Fruit fly (Drosophila melanogaster) whole organism, prepupa: ENCODE data around the gene CG14561.

Source experiments
- CG4318 ChIP-seq: fragments of 200-800 bp; sonication (Bioruptor generic); optimal IDR thresholded peaks from 3 replicates; lab custom pipeline; 2017; ENCODE audit warnings: missing biosample characterization, mild to moderate bottlenecking, missing genetic modification characterization
- CG6808 ChIP-seq: fragments of 200-800 bp; sonication (Bioruptor generic); optimal IDR thresholded peaks from 3 replicates; lab custom pipeline; 2017; ENCODE audit warnings: missing biosample characterization, missing genetic modification characterization, mild to moderate bottlenecking, moderate library complexity, missing genetic modification reagents
- Gug ChIP-seq: fragments of 200-800 bp; sonication (Bioruptor generic); IDR thresholded peaks from 2 replicates; pipeline ENCODE4 v1.3.6; 2022; ENCODE audit warnings: missing biosample characterization, missing genetic modification characterization
- Sox102F ChIP-seq: fragments of 200-800 bp; sonication (Bioruptor generic); optimal IDR thresholded peaks from 2 replicates; lab custom pipeline; 2016; ENCODE audit warnings: missing biosample characterization, mild to moderate bottlenecking, missing genetic modification characterization
- dac ChIP-seq: fragments of 200-800 bp; sonication (Bioruptor generic); optimal IDR thresholded peaks from 2 replicates; lab custom pipeline; 2017; ENCODE audit warnings: missing biosample characterization, mild to moderate bottlenecking, missing genetic modification characterization
- eg ChIP-seq: fragments of 200-800 bp; sonication (Bioruptor generic); IDR thresholded peaks from 3 replicates; pipeline ENCODE4 v1.3.6; 2022; ENCODE audit warnings: missing biosample characterization, missing genetic modification characterization
- fkh ChIP-seq: fragments of 200-800 bp; sonication (Bioruptor generic); optimal IDR thresholded peaks from 3 replicates; lab custom pipeline; 2017; ENCODE audit warnings: missing biosample characterization, mild to moderate bottlenecking, missing genetic modification characterization, moderate library complexity
- ss ChIP-seq, 2 experiments: fragments of 200-800 bp; sonication (Bioruptor generic); optimal IDR thresholded peaks; 2 replicates in 1 of 2; 3 replicates in 1 of 2; lab custom pipeline; 2017 to 2018; ENCODE audit warnings: mild to moderate bottlenecking in 2 of 2, missing biosample characterization in 2 of 2, missing genetic modification characterization in 2 of 2, moderate library complexity in 1 of 2

DNA sequence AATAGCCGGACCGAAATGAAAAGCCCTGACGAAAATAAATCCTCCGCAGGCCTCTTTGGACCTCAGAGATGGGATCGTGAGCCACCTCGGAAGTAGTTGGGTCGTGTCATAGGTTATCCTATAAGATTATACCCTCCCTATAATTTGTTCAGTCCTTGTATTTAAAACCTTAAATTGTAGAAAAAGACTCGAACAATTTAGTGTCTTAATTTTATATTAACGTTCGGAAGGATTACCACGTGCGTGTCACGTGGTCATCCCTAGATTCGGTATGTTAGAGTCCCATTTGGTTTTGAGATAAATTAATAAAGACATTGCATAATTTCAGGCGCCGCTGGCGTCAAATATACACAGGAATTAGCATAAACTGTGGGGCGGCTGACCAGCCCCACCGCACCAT lies 12.4 kb downstream of the CG14561 start:
- TF ChIP-seq dac (GFP tag; lab: Kevin White, UChicago) (peak; percentile 56), eg (GFP tag; lab: Robert Waterston, UW) (peak; percentile 73), fkh (GFP tag; lab: Kevin White, UChicago) (no peak), CG4318 (GFP tag; lab: Kevin White, UChicago) (peak; percentile 42), ss (GFP tag; optimal IDR thresholded peaks at IDR 0.05; lab: Kevin White, UChicago) (peak; percentile 35 to 57), Gug (GFP tag; lab: Robert Waterston, UW) (0 out of 2 replicates have a peak, but pooled peaks have one; percentile 27), Sox102F (GFP tag; lab: Kevin White, UChicago) (peak; percentile 82), CG6808 (GFP tag; lab: Kevin White, UChicago) (peak; percentile 50)
